Fruit fly (Drosophila melanogaster): ENCODE results near the gene eIF3a.
A peak's percentile ranks its signal among the peaks of the same experiment; 100 is the strongest.

The eIF3a gene

dm6 chr3R:4428585-4429464 is 4.9 kb downstream of the eIF3a start, which contains the start of gene srl (continued):
- TF ChIP-seq Hmx (GFP tag; optimal IDR thresholded peaks at IDR 0.05): no peak
- TF ChIP-seq az2 (GFP tag; optimal IDR thresholded peaks at IDR 0.05): no peak
- no peak for TF ChIP-seq Ets65A (GFP tag)
- no peak for TF ChIP-seq CG8290 (GFP tag; optimal IDR thresholded peaks at IDR 0.05)
- no peak for TF ChIP-seq CG8290 (tag; optimal IDR thresholded peaks at IDR 0.05)
- TF ChIP-seq Jarid2 (GFP tag; optimal IDR thresholded peaks at IDR 0.05): no peak
- TF ChIP-seq Abd-B (GFP tag; optimal IDR thresholded peaks at IDR 0.05): no peak
- no peak for TF ChIP-seq lmd (GFP tag; IDR thresholded peaks at IDR 0.05)
- no peak for TF ChIP-seq Spps (tag; optimal IDR thresholded peaks at IDR 0.05)
- TF ChIP-seq Dip2 (GFP tag; IDR thresholded peaks at IDR 0.05): no peak
- no peak for TF ChIP-seq kay (GFP tag; optimal IDR thresholded peaks at IDR 0.05)
- TF ChIP-seq CG3281 (GFP tag; optimal IDR thresholded peaks at IDR 0.05): no peak
- no peak for TF ChIP-seq CG4328 (GFP tag; optimal IDR thresholded peaks at IDR 0.05)
- no peak for TF ChIP-seq knrl (GFP tag; IDR thresholded peaks at IDR 0.05; ENCODE audit: partially characterized antibody)
- no peak for TF ChIP-seq CG4282 (GFP tag; optimal IDR thresholded peaks at IDR 0.05)
- no peak for TF ChIP-seq CG1792 (GFP tag; optimal IDR thresholded peaks at IDR 0.05)
- TF ChIP-seq NfI (GFP tag; optimal IDR thresholded peaks at IDR 0.05): no peak
- peak; percentile 39; the same call in 2 of the 3 replicates for TF ChIP-seq Opbp (GFP tag; IDR thresholded peaks at IDR 0.05; ENCODE audit: partially characterized antibody)
- no peak for TF ChIP-seq CG15011 (GFP tag; optimal IDR thresholded peaks at IDR 0.05)
- no peak for TF ChIP-seq chn (GFP tag; optimal IDR thresholded peaks at IDR 0.05)
- TF ChIP-seq CG4730 (GFP tag; IDR thresholded peaks at IDR 0.05): no peak
- TF ChIP-seq aop (GFP tag; IDR thresholded peaks at IDR 0.05): no peak
- no peak for TF ChIP-seq C15 (GFP tag; IDR thresholded peaks at IDR 0.05)
- no peak for TF ChIP-seq h (optimal IDR thresholded peaks at IDR 0.05)
- TF ChIP-seq CG10565 (GFP tag; optimal IDR thresholded peaks at IDR 0.05): no peak
- no peak for TF ChIP-seq sima (GFP tag; optimal IDR thresholded peaks at IDR 0.05)
- no peak for TF ChIP-seq Bdp1 (GFP tag; optimal IDR thresholded peaks at IDR 0.05)
- no peak for TF ChIP-seq danr (GFP tag; IDR thresholded peaks at IDR 0.05)
- TF ChIP-seq gfzf (GFP tag; optimal IDR thresholded peaks at IDR 0.05): peak; percentile 96
- no peak for TF ChIP-seq bcd (GFP tag; optimal IDR thresholded peaks at IDR 0.05)
- no peak for TF ChIP-seq z (GFP tag; IDR thresholded peaks at IDR 0.05)
- TF ChIP-seq CG10321 (GFP tag; IDR thresholded peaks at IDR 0.05): no peak
- no peak for TF ChIP-seq sc (optimal IDR thresholded peaks at IDR 0.05)
- TF ChIP-seq sc (GFP tag; optimal IDR thresholded peaks at IDR 0.05): no peak
- no peak for TF ChIP-seq prd (optimal IDR thresholded peaks at IDR 0.05)
- TF ChIP-seq prd (GFP tag; IDR thresholded peaks at IDR 0.05): no peak
- TF ChIP-seq da (GFP tag; optimal IDR thresholded peaks at IDR 0.05): no peak
- no peak for TF ChIP-seq chif (GFP tag; optimal IDR thresholded peaks at IDR 0.05)
- no peak for TF ChIP-seq pros (GFP tag; optimal IDR thresholded peaks at IDR 0.05)
- TF ChIP-seq Hr39 (optimal IDR thresholded peaks at IDR 0.05): no peak
- TF ChIP-seq Lim3 (GFP tag; IDR thresholded peaks at IDR 0.05): no peak
- TF ChIP-seq sd (tag; optimal IDR thresholded peaks at IDR 0.05): no peak
- no peak for TF ChIP-seq CG31388 (GFP tag; optimal IDR thresholded peaks at IDR 0.05)
- no peak for TF ChIP-seq CG18619 (GFP tag; optimal IDR thresholded peaks at IDR 0.05)
- TF ChIP-seq CG12236 (GFP tag; optimal IDR thresholded peaks at IDR 0.05): no peak
- TF ChIP-seq cato (GFP tag; optimal IDR thresholded peaks at IDR 0.05; ENCODE audit: borderline replicate concordance): no peak
- TF ChIP-seq crol (GFP tag; IDR thresholded peaks at IDR 0.05): no peak
- no peak for TF ChIP-seq CG5953 (GFP tag; IDR thresholded peaks at IDR 0.05)
- no peak for TF ChIP-seq Drgx (GFP tag; IDR thresholded peaks at IDR 0.05)
- no peak for TF ChIP-seq Hsf (GFP tag; optimal IDR thresholded peaks at IDR 0.05)
- TF ChIP-seq CG17612 (GFP tag; IDR thresholded peaks at IDR 0.05): no peak
- peak; percentile 85 for TF ChIP-seq cg (GFP tag; optimal IDR thresholded peaks at IDR 0.05)
- TF ChIP-seq CG8765 (GFP tag; IDR thresholded peaks at IDR 0.05): no peak

All from whole organism, embryonic.